Fruit fly (Drosophila melanogaster) whole organism, prepupa: ENCODE results near the gene x16.
A peak's percentile ranks its signal among the peaks of the same experiment; 100 is the strongest.

Source experiments
- CG10669 ChIP-seq: fragments of 200-800 bp; sonication (Bioruptor generic); optimal IDR thresholded peaks from 3 replicates; lab custom pipeline; 2018; ENCODE audit warnings: missing biosample characterization, mild to moderate bottlenecking, missing genetic modification characterization, moderate library complexity
- CG11762 ChIP-seq: fragments of 200-800 bp; sonication (Bioruptor generic); optimal IDR thresholded peaks from 3 replicates; lab custom pipeline; 2016; ENCODE audit warnings: missing biosample characterization, missing genetic modification characterization; ENCODE audit not compliant: insufficient read depth
- CG11902 ChIP-seq: fragments of 200-800 bp; sonication (Bioruptor generic); optimal IDR thresholded peaks from 3 replicates; lab custom pipeline; 2016; ENCODE audit warnings: missing biosample characterization, missing genetic modification characterization
- CG15336 ChIP-seq: fragments of 200-800 bp; sonication (Bioruptor generic); IDR thresholded peaks from 2 replicates; pipeline ENCODE4 v1.3.6; 2022; ENCODE audit warnings: missing biosample characterization, missing genetic modification characterization
- CG1621 ChIP-seq: fragments of 200-800 bp; sonication (Bioruptor generic); optimal IDR thresholded peaks from 3 replicates; lab custom pipeline; 2018; ENCODE audit warnings: missing biosample characterization, mild to moderate bottlenecking, missing genetic modification characterization
- CG3032 ChIP-seq: fragments of 200-800 bp; optimal IDR thresholded peaks from 2 replicates; lab custom pipeline; 2019; ENCODE audit warnings: missing biosample characterization, mild to moderate bottlenecking, missing genetic modification characterization, moderate library complexity
- CG31627 ChIP-seq: fragments of 200-800 bp; sonication (Bioruptor generic); optimal IDR thresholded peaks from 3 replicates; lab custom pipeline; 2016; ENCODE audit warnings: missing biosample characterization, missing genetic modification characterization
- CG32006 ChIP-seq: fragments of 200-800 bp; sonication (Bioruptor generic); optimal IDR thresholded peaks from 3 replicates; lab custom pipeline; 2017; ENCODE audit warnings: missing biosample characterization, mild to moderate bottlenecking, missing genetic modification characterization
- CG6163 ChIP-seq: fragments of 200-800 bp; sonication (Bioruptor generic); IDR thresholded peaks from 3 replicates; pipeline ENCODE4 v1.3.6; 2022; ENCODE audit warnings: missing biosample characterization, missing genetic modification characterization
- CG6276 ChIP-seq: fragments of 200-800 bp; sonication (Bioruptor generic); optimal IDR thresholded peaks from 2 replicates; lab custom pipeline; 2017; ENCODE audit warnings: missing biosample characterization, mild to moderate bottlenecking, missing genetic modification characterization
- CG6792 ChIP-seq: fragments of 200-800 bp; sonication (Bioruptor generic); optimal IDR thresholded peaks from 3 replicates; lab custom pipeline; 2016; ENCODE audit warnings: missing biosample characterization, missing genetic modification characterization
- CG7368 ChIP-seq: fragments of 200-800 bp; sonication (Bioruptor generic); optimal IDR thresholded peaks from 3 replicates; lab custom pipeline; 2016; ENCODE audit warnings: missing biosample characterization, missing genetic modification characterization
- CG8119 ChIP-seq: fragments of 200-800 bp; sonication (Bioruptor generic); IDR thresholded peaks from 3 replicates; pipeline ENCODE4 v1.3.6; 2022; ENCODE audit warnings: missing biosample characterization, missing genetic modification characterization
- CG8632 ChIP-seq: fragments of 200-800 bp; sonication (Bioruptor generic); optimal IDR thresholded peaks from 3 replicates; lab custom pipeline; 2016; ENCODE audit warnings: missing biosample characterization, missing genetic modification characterization
- CG9139 ChIP-seq: fragments of 200-800 bp; sonication (Bioruptor generic); optimal IDR thresholded peaks from 3 replicates; lab custom pipeline; 2017; ENCODE audit warnings: missing biosample characterization, mild to moderate bottlenecking, missing genetic modification characterization
- Eip75B ChIP-seq: fragments of 200-800 bp; sonication (Bioruptor generic); optimal IDR thresholded peaks from 3 replicates; lab custom pipeline; 2016; ENCODE audit warnings: missing biosample characterization, missing genetic modification characterization
- Eip93F ChIP-seq: fragments of 200-800 bp; sonication (Bioruptor generic); optimal IDR thresholded peaks from 2 replicates; lab custom pipeline; 2016; ENCODE audit warnings: missing biosample characterization, mild to moderate bottlenecking, missing genetic modification characterization
- Ets21C ChIP-seq: fragments of 200-800 bp; sonication (Bioruptor generic); optimal IDR thresholded peaks from 3 replicates; lab custom pipeline; 2016; ENCODE audit warnings: missing biosample characterization, missing genetic modification characterization
- Ets96B ChIP-seq: fragments of 200-800 bp; optimal IDR thresholded peaks from 2 replicates; lab custom pipeline; 2019; ENCODE audit warnings: missing biosample characterization, mild to moderate bottlenecking, missing genetic modification characterization, moderate library complexity
- Hr38 ChIP-seq: sonication (Bioruptor generic); optimal IDR thresholded peaks from 2 replicates; lab custom pipeline; 2016; ENCODE audit warnings: missing biosample characterization, missing genetic modification characterization
- Hr39 ChIP-seq: fragments of 200-800 bp; sonication (Bioruptor generic); optimal IDR thresholded peaks from 2 replicates; lab custom pipeline; 2016; ENCODE audit warnings: missing biosample characterization, missing genetic modification characterization
- Hr4 ChIP-seq: fragments of 200-800 bp; sonication (Bioruptor generic); optimal IDR thresholded peaks from 3 replicates; lab custom pipeline; 2016; ENCODE audit warnings: missing biosample characterization, missing genetic modification characterization
- Met ChIP-seq: fragments of 200-800 bp; sonication (Bioruptor generic); optimal IDR thresholded peaks from 3 replicates; lab custom pipeline; 2016; ENCODE audit warnings: missing biosample characterization, missing genetic modification characterization
- OdsH ChIP-seq: fragments of 200-800 bp; sonication (Bioruptor generic); optimal IDR thresholded peaks from 3 replicates; lab custom pipeline; 2016; ENCODE audit warnings: missing biosample characterization, missing genetic modification characterization
- Sox14 ChIP-seq: fragments of 200-800 bp; sonication (Bioruptor generic); optimal IDR thresholded peaks from 3 replicates; lab custom pipeline; 2016; ENCODE audit warnings: missing biosample characterization, missing genetic modification characterization
- Sox15 ChIP-seq: fragments of 200-800 bp; sonication (Bioruptor generic); optimal IDR thresholded peaks from 3 replicates; lab custom pipeline; 2016; ENCODE audit warnings: missing biosample characterization, missing genetic modification characterization
- achi ChIP-seq: fragments of 200-800 bp; sonication (Bioruptor generic); optimal IDR thresholded peaks from 3 replicates; lab custom pipeline; 2016; ENCODE audit warnings: missing biosample characterization, missing genetic modification characterization
- dsx ChIP-seq: fragments of 200-800 bp; optimal IDR thresholded peaks from 3 replicates; lab custom pipeline; 2019; ENCODE audit warnings: missing biosample characterization, mild to moderate bottlenecking, missing genetic modification characterization, moderate library complexity; ENCODE audit not compliant: poor library complexity, severe bottlenecking
- eg ChIP-seq: fragments of 200-800 bp; sonication (Bioruptor generic); IDR thresholded peaks from 3 replicates; pipeline ENCODE4 v1.3.6; 2022; ENCODE audit warnings: missing biosample characterization, missing genetic modification characterization
- esn ChIP-seq: fragments of 200-800 bp; sonication (Bioruptor generic); optimal IDR thresholded peaks from 2 replicates; lab custom pipeline; 2016; ENCODE audit warnings: missing biosample characterization, mild to moderate bottlenecking, missing genetic modification characterization, moderate library complexity
- fd59A ChIP-seq: fragments of 200-800 bp; sonication (Bioruptor generic); optimal IDR thresholded peaks from 2 replicates; lab custom pipeline; 2017; ENCODE audit warnings: missing biosample characterization, mild to moderate bottlenecking, missing genetic modification characterization, missing genetic modification reagents
- lz ChIP-seq: fragments of 200-800 bp; sonication (Bioruptor generic); optimal IDR thresholded peaks from 3 replicates; lab custom pipeline; 2016; ENCODE audit warnings: missing biosample characterization, missing genetic modification characterization
- salr ChIP-seq, 2 experiments: fragments of 200-800 bp; sonication (Bioruptor generic); optimal IDR thresholded peaks; 3 replicates each; lab custom pipeline; 2016 to 2018; ENCODE audit warnings: missing biosample characterization in 2 of 2, missing genetic modification characterization in 2 of 2, mild to moderate bottlenecking in 1 of 2
- topi ChIP-seq: fragments of 200-800 bp; sonication (Bioruptor generic); optimal IDR thresholded peaks from 3 replicates; lab custom pipeline; 2016; ENCODE audit warnings: missing biosample characterization, missing genetic modification characterization
- vri ChIP-seq: fragments of 200-800 bp; sonication (Bioruptor generic); optimal IDR thresholded peaks from 3 replicates; lab custom pipeline; 2016; ENCODE audit warnings: missing biosample characterization, mild to moderate bottlenecking, missing genetic modification characterization

x16 gene

DNA sequence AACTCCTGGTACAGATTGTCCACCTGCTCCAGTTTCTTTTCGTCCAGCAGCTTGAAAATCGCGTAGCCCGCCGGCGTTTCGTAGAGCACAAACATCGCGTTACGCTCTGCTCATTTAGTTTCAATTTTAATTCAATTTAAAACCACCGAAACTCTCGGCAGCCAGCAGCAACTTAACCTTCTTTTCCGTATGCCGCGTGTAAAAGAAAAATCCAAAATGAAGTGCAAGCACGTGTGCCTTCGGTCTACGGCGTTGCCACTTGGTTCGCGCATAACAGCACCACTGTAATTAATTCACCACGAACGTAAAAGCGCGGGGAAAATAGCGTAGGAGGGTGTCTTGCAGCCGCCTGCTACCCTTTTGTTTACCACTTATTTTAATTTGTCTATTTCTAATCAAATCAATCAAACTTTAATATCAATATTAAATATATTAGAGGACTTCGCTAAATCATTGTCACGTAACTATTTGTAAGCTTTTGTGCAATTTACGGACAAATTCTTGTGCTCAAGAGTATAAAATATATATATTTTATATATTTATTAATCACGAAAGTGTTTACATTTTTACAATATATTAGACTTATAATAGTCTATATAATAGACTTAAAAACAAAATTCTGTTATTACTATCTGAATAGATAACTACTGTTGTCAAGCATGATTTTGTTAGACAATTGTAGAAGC, 1.4 kb downstream of the x16 start, which contains the start of gene nop5:
Gene nop5 (minus strand): TSS at position 227 of the 686 bp plus-strand sequence.
- peak; percentile 72 for TF ChIP-seq esn
- TF ChIP-seq Hr39 (GFP tag; lab: Kevin White, UChicago), result no peak
- TF ChIP-seq dsx (GFP tag; lab: Kevin White, UChicago), result no peak
- TF ChIP-seq lz (GFP tag; lab: Kevin White, UChicago), result peak; percentile 29
- TF ChIP-seq CG8119 (GFP tag; lab: Robert Waterston, UW), result peak; percentile 47; the same call in 1 of the 3 replicates
- TF ChIP-seq Hr38, result no peak
- peak; percentile 72 for TF ChIP-seq CG3032 (tag; lab: Kevin White, UChicago)
- no peak for TF ChIP-seq CG11762 (GFP tag; lab: Kevin White, UChicago)
- TF ChIP-seq CG6163, result peak; percentile 9; the same call in 1 of the 3 replicates
- no peak for TF ChIP-seq CG6792 (GFP tag; lab: Kevin White, UChicago)
- TF ChIP-seq CG32006 (GFP tag; lab: Kevin White, UChicago), result peak; percentile 60
- TF ChIP-seq CG1621 (tag; lab: Kevin White, UChicago), result no peak
- TF ChIP-seq Sox14 (GFP tag; lab: Kevin White, UChicago), result no peak
- no peak for TF ChIP-seq topi (GFP tag; lab: Kevin White, UChicago)
- no peak for TF ChIP-seq Eip93F (GFP tag; lab: Kevin White, UChicago)
- TF ChIP-seq CG6276 (GFP tag; lab: Kevin White, UChicago), result no peak
- TF ChIP-seq Ets21C, result no peak
- TF ChIP-seq Sox15, result peak; percentile 47
- no peak for TF ChIP-seq CG9139 (GFP tag; lab: Kevin White, UChicago)
- TF ChIP-seq CG11902, result peak; percentile 4
- no peak for TF ChIP-seq Met (GFP tag; lab: Kevin White, UChicago)
- TF ChIP-seq CG8632 (GFP tag; lab: Kevin White, UChicago), result peak; percentile 67
- peak; percentile 3 for TF ChIP-seq CG31627 (GFP tag; lab: Kevin White, UChicago)
- peak; percentile 20 for TF ChIP-seq Ets96B (tag; lab: Kevin White, UChicago)
- TF ChIP-seq CG15336 (GFP tag; lab: Robert Waterston, UW), result 0 out of 2 replicates have a peak, but pooled peaks have one; percentile 14
- TF ChIP-seq vri (GFP tag; lab: Kevin White, UChicago), result no peak
- no peak for TF ChIP-seq CG10669

DNA sequence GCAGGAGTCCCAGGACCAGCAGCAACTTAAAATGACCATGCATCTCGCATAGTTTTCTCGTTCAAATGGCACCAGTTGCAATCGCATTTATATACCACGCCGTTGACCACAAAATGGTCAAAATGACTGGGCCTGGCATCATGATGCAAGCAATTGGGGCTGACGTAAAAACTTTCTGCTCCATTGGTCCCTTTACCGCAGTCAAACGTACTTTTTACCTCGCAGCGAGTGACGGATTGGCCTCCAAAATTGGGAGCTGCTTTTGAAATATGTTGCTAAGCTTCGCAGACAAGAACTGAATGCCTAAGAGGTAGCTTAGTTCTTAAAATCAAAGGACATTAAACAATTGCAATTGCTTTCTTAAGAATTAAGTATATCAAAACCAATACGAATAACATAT, 3.7 kb downstream of the x16 start, which contains the start of gene CG32829:
Gene CG32829 (minus strand): TSS at position 101 of the 400 bp plus-strand sequence.
- TF ChIP-seq CG8119 (GFP tag; lab: Robert Waterston, UW), result no peak
- no peak for TF ChIP-seq vri (GFP tag; lab: Kevin White, UChicago)
- TF ChIP-seq CG6792 (GFP tag; lab: Kevin White, UChicago), result no peak
- no peak for TF ChIP-seq eg (GFP tag; lab: Robert Waterston, UW)
- no peak for TF ChIP-seq Eip93F (GFP tag; lab: Kevin White, UChicago)
- no peak for TF ChIP-seq OdsH
- TF ChIP-seq salr (GFP tag; optimal IDR thresholded peaks at IDR 0.05; lab: Kevin White, UChicago), result no peak
- TF ChIP-seq Eip75B (GFP tag; lab: Kevin White, UChicago), result no peak
- no peak for TF ChIP-seq CG15336 (GFP tag; lab: Robert Waterston, UW)
- TF ChIP-seq Hr4 (GFP tag; lab: Kevin White, UChicago), result no peak

DNA sequence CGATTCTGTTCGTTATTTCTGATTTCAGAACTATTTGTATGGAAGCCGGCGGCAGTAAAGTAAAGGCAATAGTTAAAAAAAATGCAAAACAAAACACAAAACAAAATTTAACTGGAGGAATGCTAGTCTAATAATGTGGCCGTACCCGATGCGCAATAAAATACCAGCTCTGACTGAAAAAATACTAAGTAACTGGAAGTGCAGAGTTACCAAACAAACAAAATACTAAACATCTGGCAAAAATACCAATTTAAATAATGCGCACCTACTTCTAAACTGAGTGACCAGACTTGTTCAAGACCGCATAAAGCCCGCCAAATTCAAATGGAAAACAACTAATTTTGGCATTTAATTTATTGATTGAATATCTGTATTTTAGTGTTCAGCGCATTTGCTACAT, 6.0 kb downstream of the x16 start, which contains the start of gene Wee1:
Gene Wee1 (minus strand): TSS at position 175 of the 400 bp plus-strand sequence.
- no peak for TF ChIP-seq CG7368 (GFP tag; lab: Kevin White, UChicago)
- TF ChIP-seq fd59A (GFP tag; lab: Kevin White, UChicago), result no peak
- no peak for TF ChIP-seq achi
- TF ChIP-seq Hr38, result no peak
